Fruit fly (Drosophila melanogaster): ENCODE data around the gene Ir85a.
A peak's percentile ranks its signal among the peaks of the same experiment; 100 is the strongest.

Gene Ir85a

DNA sequence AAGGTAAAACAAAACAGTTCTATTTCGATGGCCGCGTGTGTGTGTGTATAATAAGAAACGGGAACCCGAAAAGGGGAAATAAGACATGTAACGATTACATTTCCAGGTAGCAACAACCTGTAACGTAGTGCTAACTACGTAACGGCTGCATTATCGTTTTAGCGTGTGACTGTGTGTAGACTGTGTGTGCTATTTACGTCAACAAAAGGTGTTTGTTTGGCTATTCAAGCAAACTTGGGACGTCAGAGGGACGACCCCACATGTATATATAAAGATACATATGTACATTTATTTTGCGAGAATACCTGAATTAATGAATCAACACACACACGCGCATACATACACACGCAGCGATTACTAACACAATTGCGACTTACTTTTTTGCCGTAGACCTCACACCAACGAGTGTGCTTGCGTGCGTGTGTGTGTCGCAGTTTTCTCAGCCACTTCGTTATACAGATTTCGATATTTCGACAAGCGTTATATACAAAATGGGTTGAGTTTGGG lies 25.1 kb downstream of the Ir85a start (continued):
- TF ChIP-seq CG7271 (tag; optimal IDR thresholded peaks at IDR 0.05) (no peak), CG10431 (GFP tag; optimal IDR thresholded peaks at IDR 0.05) (no peak), Dp (GFP tag; optimal IDR thresholded peaks at IDR 0.05) (no peak), CG16813 (GFP tag; IDR thresholded peaks at IDR 0.05; ENCODE audit: partially characterized antibody) (no peak), CG7556 (GFP tag; optimal IDR thresholded peaks at IDR 0.05) (no peak), wdn (GFP tag; IDR thresholded peaks at IDR 0.05) (peak; percentile 46; the same call in 1 of the 2 replicates), dimm (GFP tag; IDR thresholded peaks at IDR 0.05) (no peak), D (optimal IDR thresholded peaks at IDR 0.05) (no peak), D (GFP tag; optimal IDR thresholded peaks at IDR 0.05) (no peak), CG3838 (GFP tag; optimal IDR thresholded peaks at IDR 0.05) (no peak), chinmo (GFP tag; IDR thresholded peaks at IDR 0.05; ENCODE audit: partially characterized antibody) (peak; percentile 63; the same call in 1 of the 4 replicates), z (GFP tag; IDR thresholded peaks at IDR 0.05) (no peak), CG2712 (tag; optimal IDR thresholded peaks at IDR 0.05) (no peak), CG9817 (tag; optimal IDR thresholded peaks at IDR 0.05) (no peak), Hr78 (GFP tag; optimal IDR thresholded peaks at IDR 0.05) (no peak), fd96Cb (tag; optimal IDR thresholded peaks at IDR 0.05) (no peak), CG34376 (GFP tag; optimal IDR thresholded peaks at IDR 0.05) (peak; percentile 48), ind (GFP tag; optimal IDR thresholded peaks at IDR 0.05) (no peak), Hand (GFP tag; optimal IDR thresholded peaks at IDR 0.05) (no peak), CG4730 (GFP tag; IDR thresholded peaks at IDR 0.05) (no peak), toy (GFP tag; IDR thresholded peaks at IDR 0.05) (no peak), CG32532 (GFP tag; IDR thresholded peaks at IDR 0.05) (peak; percentile 33; the same call in 1 of the 2 replicates), CG7357 (GFP tag; IDR thresholded peaks at IDR 0.05) (no peak), salm (tag; optimal IDR thresholded peaks at IDR 0.05) (no peak), tin (GFP tag; optimal IDR thresholded peaks at IDR 0.05) (no peak), CG10274 (GFP tag; optimal IDR thresholded peaks at IDR 0.05) (peak; percentile 21), Dbx (GFP tag; IDR thresholded peaks at IDR 0.05) (peak; percentile 52; the same call in 1 of the 3 replicates), Sry-β (GFP tag; optimal IDR thresholded peaks at IDR 0.05) (no peak), CG32767 (GFP tag; IDR thresholded peaks at IDR 0.05) (no peak), knrl (GFP tag; IDR thresholded peaks at IDR 0.05; ENCODE audit: partially characterized antibody) (no peak), Six4 (GFP tag; optimal IDR thresholded peaks at IDR 0.05) (no peak), Camta (GFP tag; optimal IDR thresholded peaks at IDR 0.05) (no peak), CG18619 (GFP tag; optimal IDR thresholded peaks at IDR 0.05) (no peak), CG1603 (tag; optimal IDR thresholded peaks at IDR 0.05) (peak; percentile 44), CG14441 (GFP tag; IDR thresholded peaks at IDR 0.05) (no peak), Elba2 (GFP tag; optimal IDR thresholded peaks at IDR 0.05) (peak; percentile 60), pita (GFP tag; optimal IDR thresholded peaks at IDR 0.05) (no peak), CG4424 (GFP tag; optimal IDR thresholded peaks at IDR 0.05) (no peak), kah (GFP tag; optimal IDR thresholded peaks at IDR 0.05) (no peak), CG3995 (GFP tag; optimal IDR thresholded peaks at IDR 0.05) (no peak), pum (GFP tag; optimal IDR thresholded peaks at IDR 0.05) (no peak), CG12942 (GFP tag; optimal IDR thresholded peaks at IDR 0.05) (no peak), CG13424 (tag; optimal IDR thresholded peaks at IDR 0.05) (no peak), dmrt11E (tag; optimal IDR thresholded peaks at IDR 0.05) (peak; percentile 16), lab (GFP tag; optimal IDR thresholded peaks at IDR 0.05) (peak; percentile 66), aop (GFP tag; IDR thresholded peaks at IDR 0.05) (no peak), Sox100B (GFP tag; optimal IDR thresholded peaks at IDR 0.05) (no peak), zfh2 (GFP tag; optimal IDR thresholded peaks at IDR 0.05) (no peak), CG10543 (GFP tag; optimal IDR thresholded peaks at IDR 0.05) (peak; percentile 48), Hmr (GFP tag; optimal IDR thresholded peaks at IDR 0.05) (peak; percentile 48), vfl (GFP tag; optimal IDR thresholded peaks at IDR 0.05) (peak; percentile 30)

All from whole organism, embryonic.